Worm (Caenorhabditis elegans): ENCODE results near the gene R08E5.4.

- TF ChIP-seq hnd-1 (tag; optimal IDR thresholded peaks at IDR 0.05): no peak
- TF ChIP-seq hmg-4 (GFP tag; optimal IDR thresholded peaks at IDR 0.05): no peak
- TF ChIP-seq ama-1 (optimal IDR thresholded peaks at IDR 0.05): no peak
- no peak for TF ChIP-seq aly-1 (tag; optimal IDR thresholded peaks at IDR 0.05)
- no peak for TF ChIP-seq flt-1 (GFP tag; IDR thresholded peaks at IDR 0.05)
- no peak for TF ChIP-seq pes-1 (GFP tag; IDR thresholded peaks at IDR 0.05)
- no peak for TF ChIP-seq scrt-1 (GFP tag; IDR thresholded peaks at IDR 0.05)
- no peak for TF ChIP-seq ceh-13 (GFP tag; optimal IDR thresholded peaks at IDR 0.05)
- TF ChIP-seq B0310.2 (tag; optimal IDR thresholded peaks at IDR 0.05): no peak
- no peak for TF ChIP-seq tra-4 (tag; optimal IDR thresholded peaks at IDR 0.05)
Measured at ce11 chrV:3768270-3768669, at the start of gene R08E5.4.

All from whole organism, early embryonic.